Worm (Caenorhabditis elegans): ENCODE results near the gene ced-7.

ced-7 gene

DNA sequence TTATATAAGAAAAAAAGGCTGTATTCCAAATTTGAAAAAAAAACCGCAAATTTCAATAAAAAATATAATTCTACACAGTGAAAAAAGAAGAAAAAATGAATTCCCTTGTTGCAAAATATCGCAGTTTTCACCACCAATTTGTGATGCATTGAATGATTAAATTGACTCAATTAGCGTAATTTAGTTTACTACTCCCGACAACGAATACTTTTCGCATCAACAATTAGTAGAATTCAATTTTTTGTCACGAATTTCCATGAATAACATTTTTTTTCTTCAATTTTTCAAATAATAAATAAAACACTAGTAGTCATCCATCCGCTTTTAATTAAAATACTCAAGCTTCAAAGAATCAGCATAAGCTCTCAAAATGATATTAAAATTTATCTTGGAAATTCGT is 5.4 kb upstream of the ced-7 start:
- TF ChIP-seq nhr-76 (tag; optimal IDR thresholded peaks at IDR 0.05) = no peak
- TF ChIP-seq fkh-10 (GFP tag; optimal IDR thresholded peaks at IDR 0.05) = peak; percentile 67
- no peak for TF ChIP-seq unc-62 (GFP tag; optimal IDR thresholded peaks at IDR 0.05)

- TF ChIP-seq lin-39 (tag; optimal IDR thresholded peaks at IDR 0.05) (no peak), eor-1 (tag; optimal IDR thresholded peaks at IDR 0.05) (no peak), sea-2 (GFP tag; optimal IDR thresholded peaks at IDR 0.05) (no peak), nhr-237 (tag; optimal IDR thresholded peaks at IDR 0.05) (no peak), elt-2 (tag; optimal IDR thresholded peaks at IDR 0.05) (no peak), egl-27 (tag; optimal IDR thresholded peaks at IDR 0.05) (no peak), aly-2 (tag; optimal IDR thresholded peaks at IDR 0.05) (no peak), daf-12 (tag; optimal IDR thresholded peaks at IDR 0.05) (no peak), nhr-11 (tag; optimal IDR thresholded peaks at IDR 0.05) (no peak), nhr-76 (tag; optimal IDR thresholded peaks at IDR 0.05) (no peak), ceh-82 (tag; optimal IDR thresholded peaks at IDR 0.05) (no peak)
These were observed 3.3 kb upstream of the ced-7 start for ce11 chrIII:9583224-9583623.

DNA sequence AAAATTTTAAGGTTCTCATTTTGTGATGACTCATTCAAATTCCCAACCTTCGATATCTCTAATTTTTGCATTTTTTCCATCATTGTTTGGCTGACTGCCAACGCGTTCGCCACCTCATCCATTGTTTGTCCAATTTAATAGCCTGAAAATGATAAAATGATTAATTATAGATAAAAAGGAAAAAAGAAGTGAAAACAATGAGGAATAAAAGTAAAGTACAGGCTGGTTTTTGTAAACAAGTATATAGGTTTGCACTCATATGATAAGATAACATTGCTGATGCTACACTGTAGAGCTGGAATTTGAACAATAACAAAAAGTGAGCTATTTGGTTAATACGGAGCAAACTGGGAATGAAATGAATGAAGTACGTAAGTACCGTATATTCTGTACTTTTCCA is 2.4 kb upstream of the ced-7 start, which contains the start of gene C48B4.3:
TSS of gene C48B4.3 (minus strand) at position 149 of the 400 bp plus-strand sequence.
- TF ChIP-seq pha-4 (tag; optimal IDR thresholded peaks at IDR 0.05) (peak; percentile 65), snpc-4 (tag; optimal IDR thresholded peaks at IDR 0.05) (no peak), ztf-4 (tag; optimal IDR thresholded peaks at IDR 0.05) (no peak), pqm-1 (tag; optimal IDR thresholded peaks at IDR 0.05) (peak; percentile 92), nhr-237 (tag; optimal IDR thresholded peaks at IDR 0.05) (no peak), elt-2 (tag; optimal IDR thresholded peaks at IDR 0.05) (peak; percentile 59), elt-3 (tag; optimal IDR thresholded peaks at IDR 0.05) (no peak), jun-1 (tag; optimal IDR thresholded peaks at IDR 0.05) (peak; percentile 42)

DNA sequence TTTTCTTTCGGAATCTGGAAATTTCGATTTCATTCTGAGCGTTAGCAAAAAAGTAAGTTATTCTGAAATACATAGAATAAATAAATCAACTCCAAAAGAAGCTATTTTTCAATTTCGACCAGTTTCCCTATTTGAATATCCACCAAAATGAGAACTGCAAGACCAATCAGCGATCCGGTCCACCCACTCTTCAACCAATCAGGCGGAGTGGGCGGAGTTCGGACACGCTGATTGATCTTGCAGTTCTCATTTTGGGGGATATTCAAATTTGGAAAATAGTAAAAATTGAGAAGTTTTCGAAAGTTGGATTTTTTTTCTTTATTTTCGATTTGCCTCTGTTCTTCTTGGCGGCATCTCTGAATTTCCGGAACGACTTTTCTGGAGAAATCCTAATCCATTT is 9.0 kb downstream of the ced-7 start:
- TF ChIP-seq elt-1 (tag; optimal IDR thresholded peaks at IDR 0.05) (no peak), nhr-25 (tag; optimal IDR thresholded peaks at IDR 0.05) (no peak), egl-5 (tag; optimal IDR thresholded peaks at IDR 0.05) (no peak), lin-15B (tag; optimal IDR thresholded peaks at IDR 0.05) (peak; percentile 45), nfya-1 (tag; optimal IDR thresholded peaks at IDR 0.05; ENCODE audit: insufficient read depth) (peak; percentile 100), elt-3 (tag; optimal IDR thresholded peaks at IDR 0.05) (no peak)

ce11 chrIII:9568451-9568850 is 11.4 kb downstream of the ced-7 start, which contains the start of gene C48B4.13:
Gene C48B4.13 (plus strand): TSS chrIII:9568751.
- TF ChIP-seq lin-39 (tag; optimal IDR thresholded peaks at IDR 0.05) (no peak), fkh-10 (GFP tag; optimal IDR thresholded peaks at IDR 0.05) (no peak), skn-1 (tag; optimal IDR thresholded peaks at IDR 0.05) (no peak), jun-1 (tag; optimal IDR thresholded peaks at IDR 0.05) (no peak), elt-2 (tag; optimal IDR thresholded peaks at IDR 0.05) (no peak), eor-1 (tag; optimal IDR thresholded peaks at IDR 0.05) (no peak), ceh-9 (tag; optimal IDR thresholded peaks at IDR 0.05) (no peak), fos-1 (tag; optimal IDR thresholded peaks at IDR 0.05) (no peak), ceh-28 (tag; optimal IDR thresholded peaks at IDR 0.05) (no peak), nhr-11 (tag; optimal IDR thresholded peaks at IDR 0.05) (no peak)

ce11 chrIII:9565973-9566372 is 13.9 kb downstream of the ced-7 start, which contains the start of gene C48B4.11:
Gene C48B4.11 (minus strand): TSS chrIII:9566115.
- TF ChIP-seq lin-39 (tag; optimal IDR thresholded peaks at IDR 0.05) = no peak
- TF ChIP-seq ama-1 (optimal IDR thresholded peaks at IDR 0.05) = no peak
- no peak for TF ChIP-seq nhr-43 (tag; optimal IDR thresholded peaks at IDR 0.05; ENCODE audit: poor library complexity, severe bottlenecking)
- no peak for TF ChIP-seq aly-2 (tag; optimal IDR thresholded peaks at IDR 0.05)
- TF ChIP-seq nhr-237 (tag; optimal IDR thresholded peaks at IDR 0.05) = no peak
- TF ChIP-seq zag-1 (tag; optimal IDR thresholded peaks at IDR 0.05) = no peak
- no peak for TF ChIP-seq fos-1 (tag; optimal IDR thresholded peaks at IDR 0.05)
- no peak for TF ChIP-seq fkh-10 (GFP tag; optimal IDR thresholded peaks at IDR 0.05)

Data from whole organism, L3 larva.